Fruit fly (Drosophila melanogaster) Kc167 (cell line): ENCODE results near the gene Gr66a.

Experiments
- Myc ChIP-seq: fragments of >200 bp; optimal IDR thresholded peaks from 2 replicates; lab custom pipeline; 2017; ENCODE audit warnings: missing external identifiers
- psq ChIP-seq: fragments of >200 bp; optimal IDR thresholded peaks from 2 replicates; lab custom pipeline; 2017; ENCODE audit warnings: missing external identifiers
- ttk ChIP-seq: sonication (Bioruptor generic); optimal IDR thresholded peaks from 2 replicates; lab custom pipeline; 2017; ENCODE audit warnings: missing external identifiers

DNA sequence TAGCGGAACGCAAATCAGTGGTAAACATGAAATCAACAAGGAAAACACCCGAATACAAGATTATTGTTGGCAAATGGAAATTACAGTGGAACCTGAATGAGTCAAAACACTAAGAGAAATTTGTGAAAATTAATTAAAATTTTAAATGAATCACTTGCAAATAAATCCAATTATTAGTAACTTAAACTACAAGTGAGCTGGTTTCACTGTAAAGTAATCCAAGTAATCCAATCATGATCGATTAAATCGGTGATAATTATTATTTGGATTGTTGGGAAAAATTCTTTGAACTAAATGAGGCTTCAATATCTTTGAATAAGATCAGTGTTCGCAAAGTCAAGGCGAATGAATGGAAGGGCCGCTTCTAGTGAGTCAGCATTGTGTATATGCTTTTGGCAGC lies 18.4 kb downstream of the Gr66a start:
- TF ChIP-seq ttk (no peak), Myc (lab: Kevin White, UChicago) (no peak), psq (no peak)
